Fruit fly (Drosophila melanogaster) S2 (cell line): ENCODE data around the gene DNaseII.

ENCODE experiments used
- CG8478 ChIP-seq: fragments of >200 bp; optimal IDR thresholded peaks from 2 replicates; lab custom pipeline; 2018
- CTCF ChIP-seq, 2 experiments: fragments of >200 bp; optimal IDR thresholded peaks; 2 replicates each; lab custom pipeline; 2018

- TF ChIP-seq CG8478 (lab: Kevin White, UChicago), result no peak
- no peak for TF ChIP-seq CTCF (optimal IDR thresholded peaks at IDR 0.05; lab: Kevin White, UChicago)
Observed at dm6 chr3R:18064369-18064768, 45.2 kb downstream of the DNaseII start.
